Worm (Caenorhabditis elegans): Measurements from ENCODE around the gene C23H5.12.

DNA sequence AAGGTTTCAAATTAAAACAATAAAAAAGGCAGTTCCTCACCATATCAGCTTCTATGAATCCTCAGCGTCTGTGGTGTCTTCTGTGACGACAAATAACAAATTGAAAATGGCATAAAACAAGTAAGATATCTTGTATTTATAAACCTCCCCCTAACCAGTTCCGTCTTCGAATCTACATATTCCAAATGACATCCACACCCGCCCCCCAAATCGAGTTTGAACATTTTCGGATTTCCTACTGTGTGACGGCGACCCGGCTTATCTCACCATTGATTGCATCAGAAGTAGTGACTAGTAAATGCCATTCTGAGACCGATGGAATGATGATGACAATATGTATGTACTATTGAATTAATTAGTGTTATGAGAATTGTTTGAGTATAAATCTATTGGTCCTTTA, 4.5 kb upstream of the C23H5.12 start, which contains the start of gene grl-20:
- no peak for TF ChIP-seq nhr-77 (tag; optimal IDR thresholded peaks at IDR 0.05)
- no peak for TF ChIP-seq ztf-4 (tag; optimal IDR thresholded peaks at IDR 0.05)
- no peak for TF ChIP-seq nhr-23 (tag; optimal IDR thresholded peaks at IDR 0.05)
- no peak for TF ChIP-seq nhr-129 (tag; optimal IDR thresholded peaks at IDR 0.05)
- no peak for TF ChIP-seq elt-3 (tag; optimal IDR thresholded peaks at IDR 0.05)
- no peak for TF ChIP-seq R02D3.7 (tag; optimal IDR thresholded peaks at IDR 0.05)
- no peak for TF ChIP-seq egl-27 (tag; optimal IDR thresholded peaks at IDR 0.05)
- TF ChIP-seq mbf-1 (tag; optimal IDR thresholded peaks at IDR 0.05): no peak
- TF ChIP-seq sma-3 (GFP tag; optimal IDR thresholded peaks at IDR 0.05): no peak
- TF ChIP-seq aly-2 (tag; optimal IDR thresholded peaks at IDR 0.05): no peak
- TF ChIP-seq lin-39 (tag; optimal IDR thresholded peaks at IDR 0.05): no peak
